Fruit fly (Drosophila melanogaster): Measurements from ENCODE around the gene bru3.
A peak's percentile ranks its signal among the peaks of the same experiment; 100 is the strongest.

Gene bru3

dm6 chr3L:13660582-13660981 is 142.6 kb downstream of the bru3 start:
- TF ChIP-seq CG8478 (optimal IDR thresholded peaks at IDR 0.05) (no peak), CTCF (optimal IDR thresholded peaks at IDR 0.05) (no peak)

- no peak for TF ChIP-seq CTCF (optimal IDR thresholded peaks at IDR 0.05)
- TF ChIP-seq CG8478 (optimal IDR thresholded peaks at IDR 0.05), result no peak
Measured at dm6 chr3L:13660030-13660429, 143.2 kb downstream of the bru3 start.

DNA sequence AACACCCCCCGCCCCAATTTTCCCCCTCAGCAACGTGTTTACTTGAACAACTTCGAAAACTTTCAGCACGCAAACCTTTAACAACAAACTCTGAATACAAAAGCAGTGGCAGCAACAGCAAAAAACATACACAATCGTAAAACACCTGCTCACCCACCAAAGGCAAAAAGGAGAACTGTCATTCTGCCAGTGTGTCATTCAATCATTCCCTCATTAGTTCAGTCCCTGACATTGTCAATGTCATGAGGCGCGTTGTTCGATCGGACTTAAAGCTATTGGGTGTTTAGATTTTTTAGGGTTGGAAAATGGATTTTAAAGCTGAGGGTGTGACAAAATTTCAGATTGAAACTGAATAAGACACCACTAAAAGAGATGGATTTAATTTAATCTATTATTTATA is 144.5 kb downstream of the bru3 start:
- TF ChIP-seq CTCF (optimal IDR thresholded peaks at IDR 0.05), result no peak
- no peak for TF ChIP-seq CG8478 (optimal IDR thresholded peaks at IDR 0.05)

DNA sequence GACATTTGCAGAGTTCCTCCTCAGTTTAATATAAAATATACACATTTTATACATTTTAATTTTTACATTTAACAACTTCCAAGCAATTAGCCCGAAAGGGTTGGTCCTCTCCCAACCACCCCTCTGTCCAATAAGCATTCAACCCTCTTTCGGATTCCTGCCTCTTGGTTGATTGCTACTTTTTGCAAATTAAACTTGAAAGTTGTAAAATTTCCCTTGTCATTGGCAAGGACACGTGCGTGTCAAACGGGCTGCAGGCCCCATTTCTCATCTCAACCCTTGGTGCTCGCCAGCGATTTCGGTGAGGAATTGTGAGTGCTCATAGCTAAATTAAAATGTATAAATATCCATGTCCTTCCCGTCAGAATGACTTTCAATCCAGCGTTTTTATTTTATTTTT is 155.2 kb downstream of the bru3 start:
- TF ChIP-seq CTCF (optimal IDR thresholded peaks at IDR 0.05), result no peak
- TF ChIP-seq CG8478 (optimal IDR thresholded peaks at IDR 0.05), result no peak

DNA sequence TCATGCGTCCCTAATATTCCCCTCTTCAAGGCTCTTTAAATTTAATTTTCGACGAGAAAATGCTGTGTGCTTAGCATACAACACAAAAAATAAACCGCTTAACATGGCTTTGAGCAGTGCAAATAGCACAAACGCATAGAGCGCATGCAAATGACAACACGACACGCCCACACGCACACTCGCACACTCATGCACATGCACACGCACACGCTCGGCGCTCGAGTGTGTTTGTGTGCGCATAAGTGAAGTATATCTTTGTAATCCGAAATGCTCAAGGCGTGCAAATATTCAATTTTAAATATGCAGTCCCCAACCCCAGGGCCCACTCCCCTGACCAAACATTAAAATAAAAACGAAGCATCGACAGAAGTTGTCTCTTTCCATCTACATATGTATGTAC is 157.2 kb downstream of the bru3 start:
- TF ChIP-seq CG8478 (optimal IDR thresholded peaks at IDR 0.05), result no peak

- TF ChIP-seq CG8478 (optimal IDR thresholded peaks at IDR 0.05), result no peak
- no peak for TF ChIP-seq CTCF (optimal IDR thresholded peaks at IDR 0.05)
Measured at dm6 chr3L:13645299-13645698, 157.9 kb downstream of the bru3 start.

DNA sequence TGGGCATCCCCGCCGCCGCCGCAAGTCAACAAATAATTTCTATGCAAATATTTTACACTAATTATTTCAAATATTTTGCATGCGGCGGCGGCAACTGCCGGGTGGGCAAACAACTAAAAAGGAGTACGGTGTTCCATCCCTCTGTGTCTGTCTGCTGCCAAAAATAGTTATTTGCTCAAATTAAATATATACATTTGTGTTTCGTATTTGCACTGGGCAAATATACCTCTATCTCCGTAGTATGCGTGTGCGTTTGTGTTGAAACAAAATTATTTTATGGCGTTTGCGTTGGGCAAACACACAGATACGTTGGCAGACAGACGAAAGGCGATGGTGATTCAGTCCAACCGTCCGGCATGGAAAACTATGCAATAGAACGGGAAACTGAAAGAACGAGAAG is 180.4 kb downstream of the bru3 start:
- TF ChIP-seq CTCF (optimal IDR thresholded peaks at IDR 0.05) (no peak), CG8478 (optimal IDR thresholded peaks at IDR 0.05) (no peak)

DNA sequence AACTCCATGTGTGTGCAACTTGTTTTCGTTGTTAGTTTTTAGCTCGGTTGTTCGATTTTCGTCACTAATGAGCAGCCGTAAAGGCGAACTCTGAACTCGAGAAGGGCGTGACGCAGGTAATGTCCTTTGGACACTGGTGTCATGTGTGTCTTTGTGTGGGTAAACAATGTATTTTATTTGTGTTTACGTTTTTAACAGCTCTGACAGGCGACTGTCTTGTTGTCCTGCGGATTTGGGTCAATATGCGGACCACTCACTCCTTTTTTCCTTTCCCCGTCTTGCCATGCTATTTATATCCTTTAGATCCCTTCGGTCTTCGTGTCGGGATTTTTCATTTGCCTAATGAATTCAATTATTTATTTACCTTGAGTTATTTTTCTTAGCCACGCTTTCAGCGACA is 188.1 kb downstream of the bru3 start:
- no peak for TF ChIP-seq CTCF (optimal IDR thresholded peaks at IDR 0.05)
- no peak for TF ChIP-seq CG8478 (optimal IDR thresholded peaks at IDR 0.05)

DNA sequence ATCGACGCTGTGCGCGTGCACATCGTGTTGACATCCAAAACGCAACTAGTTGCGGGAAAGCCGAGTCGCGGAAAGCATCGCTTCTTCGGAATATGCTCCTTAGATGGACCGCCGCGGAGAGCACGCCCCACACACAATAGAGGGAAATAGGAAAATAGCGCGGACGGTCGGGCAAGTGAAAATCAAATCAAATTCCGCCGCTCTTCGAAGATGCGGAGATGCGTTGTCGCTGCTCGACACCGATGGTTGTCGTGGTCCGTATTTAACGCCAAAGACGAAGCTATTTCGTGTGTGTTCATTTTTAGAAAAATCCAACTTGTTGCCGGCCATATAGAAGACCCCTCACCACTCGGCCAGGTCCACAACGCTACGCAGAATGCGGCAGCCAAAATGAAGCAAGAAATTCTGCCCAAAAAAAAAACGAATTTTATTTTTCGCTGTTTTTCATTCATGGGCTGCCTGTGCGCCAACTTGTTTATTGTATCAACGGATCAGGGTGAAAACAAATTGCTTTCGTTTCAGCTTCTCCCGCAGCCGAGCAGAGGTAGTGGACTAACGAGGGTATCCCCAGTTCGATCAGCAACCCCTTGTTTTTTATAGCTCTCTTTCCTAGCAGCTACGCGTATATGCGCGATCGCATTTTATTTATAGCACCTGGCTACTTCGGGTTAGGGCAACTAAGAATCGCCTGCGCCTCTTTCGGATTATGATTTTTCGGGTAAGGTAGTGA is 283.5 kb downstream of the bru3 start, which contains the start of gene CG10710:
TSS of gene CG10710 (minus strand) at position 51 of the 730 bp plus-strand sequence.
- TF ChIP-seq CTCF (optimal IDR thresholded peaks at IDR 0.05) (no peak), CG8478 (optimal IDR thresholded peaks at IDR 0.05) (no peak)

DNA sequence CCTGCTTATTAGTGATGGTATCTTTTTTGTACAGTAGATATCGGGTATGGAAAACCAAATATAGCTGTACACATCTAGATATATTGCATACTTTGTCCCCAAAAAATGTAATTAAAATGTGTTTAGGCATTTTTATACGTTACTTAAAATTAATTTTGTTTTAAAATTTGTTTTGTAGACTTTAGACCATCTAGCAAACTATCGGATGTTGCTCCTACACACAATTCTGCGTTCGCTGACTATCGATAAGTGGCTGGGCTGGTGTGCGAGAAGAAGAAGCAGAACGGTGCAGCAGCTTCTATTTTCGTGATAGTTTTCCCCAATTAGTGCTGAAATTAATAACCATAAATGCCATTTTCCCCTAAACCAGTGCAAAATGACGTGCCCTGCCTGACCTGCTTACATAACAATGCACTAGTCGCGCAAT is 290.1 kb downstream of the bru3 start, which contains the start of the genes Vps36 and Liprin-beta:
TSS of gene Vps36 (minus strand) at position 1 of the 427 bp plus-strand sequence.
TSS of gene Liprin-beta (plus strand) at position 143 of the 427 bp plus-strand sequence.
- TF ChIP-seq CG8478 (optimal IDR thresholded peaks at IDR 0.05) (no peak), CTCF (optimal IDR thresholded peaks at IDR 0.05) (no peak)

dm6 chr3L:13503631-13504030 is 299.6 kb downstream of the bru3 start:
- TF ChIP-seq CG8478 (optimal IDR thresholded peaks at IDR 0.05) (no peak), CTCF (optimal IDR thresholded peaks at IDR 0.05) (no peak)

DNA sequence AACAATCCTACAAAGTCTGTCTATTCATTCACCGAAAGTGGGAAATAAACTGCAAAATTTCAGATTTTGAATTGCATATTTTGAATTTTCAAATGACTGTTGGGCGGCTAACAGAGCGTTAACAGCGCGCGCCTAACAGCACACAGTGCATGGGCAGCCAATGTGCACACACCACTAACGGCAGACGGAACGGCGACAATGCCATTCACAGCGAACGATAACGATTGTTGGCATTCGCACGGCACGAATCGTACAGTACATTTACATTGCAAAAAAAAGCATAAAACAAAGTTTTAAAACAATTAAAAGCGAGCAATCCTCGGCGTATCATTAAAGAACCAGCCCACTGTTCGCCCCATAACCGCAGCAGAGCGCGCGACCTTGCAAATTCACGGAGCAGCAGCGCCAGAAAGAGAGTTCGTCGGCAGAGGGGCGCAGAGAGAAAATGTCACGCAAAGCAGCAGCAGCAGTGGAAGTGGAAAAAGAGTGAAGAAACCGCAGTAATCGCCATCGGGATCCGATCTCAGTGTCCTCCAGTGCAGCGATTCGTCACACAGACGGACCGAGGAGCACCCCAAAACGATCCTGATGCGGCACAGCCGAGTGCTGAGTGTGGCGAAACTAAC is 300.6 kb downstream of the bru3 start, which contains the start of gene Spt20:
TSS of gene Spt20 (plus strand) at position 224 of the 626 bp plus-strand sequence.
- TF ChIP-seq CTCF (optimal IDR thresholded peaks at IDR 0.05) (peak; percentile 29 to 49), CG8478 (optimal IDR thresholded peaks at IDR 0.05) (no peak)

DNA sequence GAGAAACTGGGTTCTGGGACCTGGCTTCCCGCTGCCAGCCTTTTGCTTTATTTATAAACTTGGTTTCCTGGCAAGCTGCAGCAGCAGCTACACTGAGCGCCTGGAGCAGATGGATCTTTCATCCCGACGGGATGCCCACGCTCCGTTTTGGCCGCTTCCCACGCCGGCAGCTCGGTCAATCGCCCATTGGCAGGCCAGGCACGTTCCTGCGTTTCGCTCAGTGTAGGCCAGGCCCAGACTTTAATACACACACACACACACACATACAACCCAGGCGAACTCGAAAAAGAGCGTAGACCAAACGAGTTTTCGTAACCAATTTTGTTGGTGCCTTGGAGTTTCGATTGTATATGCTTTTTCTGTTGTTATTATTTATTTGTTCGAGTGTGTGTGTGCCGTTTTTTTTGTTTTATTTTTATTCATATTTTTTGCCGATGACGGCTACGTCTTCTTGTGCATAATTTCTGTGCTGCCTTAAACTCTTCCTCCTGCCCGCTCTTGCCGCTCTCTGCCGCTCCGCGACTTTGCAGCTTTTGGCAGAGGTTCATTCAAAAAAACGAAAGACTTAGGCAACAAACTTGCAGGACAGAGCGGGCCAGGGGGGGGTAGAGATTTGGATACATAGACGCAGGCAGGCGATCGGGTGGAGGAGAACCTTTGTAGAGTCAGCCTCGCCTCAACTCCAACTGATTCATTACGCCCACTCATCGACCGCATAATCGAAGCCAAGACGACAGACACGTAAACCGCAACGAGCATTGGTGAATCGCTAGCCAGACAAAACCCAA is 303.1 kb downstream of the bru3 start:
- TF ChIP-seq CG8478 (optimal IDR thresholded peaks at IDR 0.05) (no peak), CTCF (optimal IDR thresholded peaks at IDR 0.05) (no peak)

DNA sequence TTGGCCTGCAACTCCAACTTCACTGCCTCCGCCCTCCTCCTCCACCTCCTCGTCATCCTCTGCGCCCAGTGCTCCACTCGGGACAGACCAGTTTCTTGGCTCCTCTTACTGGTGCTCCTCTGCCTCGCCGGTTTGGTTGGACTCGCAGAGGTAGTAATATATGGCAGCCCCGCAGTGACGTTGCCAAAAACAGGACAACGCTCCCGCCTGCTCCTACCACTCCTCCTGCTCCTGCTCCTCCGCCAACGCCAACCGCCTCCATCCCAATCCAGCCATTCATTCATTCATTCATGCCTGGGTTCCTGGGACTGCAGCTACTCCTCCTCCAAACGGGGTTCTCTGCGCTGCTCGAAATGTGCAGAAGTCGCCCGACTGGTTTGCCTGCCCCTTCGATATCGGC is 303.7 kb downstream of the bru3 start:
- TF ChIP-seq CTCF (optimal IDR thresholded peaks at IDR 0.05), result no peak
- no peak for TF ChIP-seq CG8478 (optimal IDR thresholded peaks at IDR 0.05)

- TF ChIP-seq CG8478 (optimal IDR thresholded peaks at IDR 0.05) (no peak), CTCF (optimal IDR thresholded peaks at IDR 0.05) (no peak)
Measured at dm6 chr3L:13497720-13498355, 305.4 kb downstream of the bru3 start.

All from S2 (cell line).